Worm (Caenorhabditis elegans) whole organism, L2 larva: ENCODE data around the gene haly-1.

Experiments used
- gmeb-1 ChIP-seq: fragments of 150-350 bp; optimal IDR thresholded peaks from 2 replicates; lab custom pipeline; 2014; ENCODE audit warnings: missing biosample characterization, missing genetic modification characterization
- nhr-237 ChIP-seq: fragments of 150-350 bp; optimal IDR thresholded peaks from 2 replicates; lab custom pipeline; 2014; ENCODE audit warnings: missing biosample characterization, missing genetic modification characterization
- peb-1 ChIP-seq: fragments of 150-350 bp; optimal IDR thresholded peaks from 2 replicates; lab custom pipeline; 2014; ENCODE audit warnings: missing biosample characterization, missing genetic modification characterization
- snpc-4 ChIP-seq: fragments of 150-350 bp; optimal IDR thresholded peaks from 2 replicates; lab custom pipeline; 2014; ENCODE audit warnings: missing biosample characterization, missing genetic modification characterization

DNA sequence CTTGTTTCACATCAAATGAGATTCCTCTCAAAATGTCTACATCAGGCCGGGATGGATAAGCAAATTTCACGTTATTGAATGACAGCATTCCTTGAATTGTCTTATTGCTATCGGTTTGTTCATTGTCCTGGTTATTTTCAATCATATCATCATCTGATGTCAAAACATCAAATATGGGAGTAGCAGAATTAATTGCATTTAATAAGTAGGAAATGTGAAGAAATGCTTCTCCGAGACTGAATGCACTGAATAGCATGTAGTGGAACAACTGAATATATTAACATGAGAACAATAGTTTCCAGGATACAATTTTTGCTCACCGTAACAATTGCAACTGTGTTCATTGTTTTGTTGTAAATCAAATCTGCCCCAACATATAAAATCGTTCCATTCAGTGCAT, 33.8 kb downstream of the haly-1 start:
- no peak for TF ChIP-seq peb-1
- TF ChIP-seq nhr-237, result no peak
- TF ChIP-seq gmeb-1 (tag; lab: Kevin White, UChicago), result no peak
- no peak for TF ChIP-seq snpc-4 (tag; lab: Kevin White, UChicago)
